Fruit fly (Drosophila melanogaster) whole organism, prepupa: ENCODE data around the gene CG5969.

Experiments
- Lpt ChIP-seq: fragments of 200-800 bp; sonication (Bioruptor generic); optimal IDR thresholded peaks from 3 replicates; lab custom pipeline; 2016; ENCODE audit warnings: missing biosample characterization, missing genetic modification characterization
- Sox15 ChIP-seq: fragments of 200-800 bp; sonication (Bioruptor generic); optimal IDR thresholded peaks from 3 replicates; lab custom pipeline; 2016; ENCODE audit warnings: missing biosample characterization, missing genetic modification characterization
- topi ChIP-seq: fragments of 200-800 bp; sonication (Bioruptor generic); optimal IDR thresholded peaks from 3 replicates; lab custom pipeline; 2016; ENCODE audit warnings: missing biosample characterization, missing genetic modification characterization

dm6 chr3L:20467433-20467832 is 6.2 kb upstream of the CG5969 start:
- no peak for TF ChIP-seq topi (GFP tag; lab: Kevin White, UChicago)
- no peak for TF ChIP-seq Sox15 (GFP tag; lab: Kevin White, UChicago)
- TF ChIP-seq Lpt (GFP tag; lab: Kevin White, UChicago), result no peak
